Worm (Caenorhabditis elegans) whole organism, young adult: Measurements from ENCODE around the gene sri-4.

ENCODE experiments used
- B0336.3 ChIP-seq: fragments of 200-800 bp; sonication (Bioruptor generic); IDR thresholded peaks from 2 replicates; pipeline ENCODE4 v1.3.6; 2022; ENCODE audit warnings: missing genetic modification characterization, missing compliant biosample characterization
- D2030.7 ChIP-seq: fragments of 200-800 bp; sonication (Bioruptor generic); IDR thresholded peaks from 2 replicates; pipeline ENCODE4 v1.3.6; 2022; ENCODE audit warnings: missing genetic modification reagents, missing genetic modification characterization, missing compliant biosample characterization
- F22D6.2 ChIP-seq: sonication (generic microtip); optimal IDR thresholded peaks from 2 replicates; lab custom pipeline; 2016; ENCODE audit warnings: mild to moderate bottlenecking, missing genetic modification characterization, missing compliant biosample characterization
- F33H1.4 ChIP-seq: fragments of 200-800 bp; sonication (Bioruptor generic); IDR thresholded peaks from 2 replicates; pipeline ENCODE4 v1.3.6; 2022; ENCODE audit warnings: missing genetic modification reagents, missing genetic modification characterization, missing compliant biosample characterization
- F57A8.1 ChIP-seq: fragments of 200-800 bp; sonication (Bioruptor generic); optimal IDR thresholded peaks from 2 replicates; lab custom pipeline; 2018; ENCODE audit warnings: mild to moderate bottlenecking, missing genetic modification characterization, moderate library complexity, missing compliant biosample characterization
- K12H6.12 ChIP-seq: fragments of 200-800 bp; sonication (Bioruptor generic); optimal IDR thresholded peaks from 2 replicates; lab custom pipeline; 2018; ENCODE audit warnings: mild to moderate bottlenecking, missing genetic modification characterization, missing compliant biosample characterization
- Y53F4B.3 ChIP-seq: fragments of 200-800 bp; sonication (Bioruptor generic); IDR thresholded peaks from 2 replicates; pipeline ENCODE4 v1.3.6; 2022; ENCODE audit warnings: missing genetic modification reagents, missing genetic modification characterization, missing compliant biosample characterization
- Y53G8AR.9 ChIP-seq: fragments of 200-800 bp; sonication (Bioruptor generic); conservative IDR thresholded peaks from 2 replicates; pipeline ENCODE4 v1.3.6; 2022; ENCODE audit warnings: missing genetic modification reagents, missing genetic modification characterization, missing compliant biosample characterization
- Y56A3A.18 ChIP-seq: fragments of 200-800 bp; sonication (Bioruptor generic); IDR thresholded peaks from 2 replicates; pipeline ENCODE4 v1.3.6; 2022; ENCODE audit warnings: missing genetic modification reagents, missing genetic modification characterization, missing compliant biosample characterization
- Y67H2A.10 ChIP-seq: fragments of 200-800 bp; sonication (Bioruptor generic); conservative IDR thresholded peaks from 2 replicates; pipeline ENCODE4 v1.3.6; 2022; ENCODE audit warnings: missing genetic modification reagents, missing genetic modification characterization, missing compliant biosample characterization
- aptf-2 ChIP-seq: fragments of 200-800 bp; sonication (Bioruptor generic); conservative IDR thresholded peaks from 2 replicates; pipeline ENCODE4 v1.3.6; 2022; ENCODE audit warnings: missing genetic modification reagents, missing genetic modification characterization, missing compliant biosample characterization
- atf-7 ChIP-seq: sonication (generic microtip); optimal IDR thresholded peaks from 2 replicates; lab custom pipeline; 2017; ENCODE audit warnings: mild to moderate bottlenecking, missing genetic modification characterization, missing compliant biosample characterization
- athp-1 ChIP-seq: sonication (generic microtip); optimal IDR thresholded peaks from 2 replicates; lab custom pipeline; 2017; ENCODE audit warnings: mild to moderate bottlenecking, missing genetic modification characterization, missing compliant biosample characterization
- attf-3 ChIP-seq: fragments of 200-800 bp; sonication (Bioruptor generic); conservative IDR thresholded peaks from 2 replicates; pipeline ENCODE4 v1.3.6; 2022; ENCODE audit warnings: missing genetic modification reagents, missing genetic modification characterization, missing compliant biosample characterization
- attf-5 ChIP-seq: fragments of 200-800 bp; sonication (Bioruptor generic); optimal IDR thresholded peaks from 2 replicates; lab custom pipeline; 2018; ENCODE audit warnings: mild to moderate bottlenecking, missing genetic modification characterization, missing compliant biosample characterization
- bed-1 ChIP-seq: fragments of 200-800 bp; sonication (Bioruptor generic); IDR thresholded peaks from 2 replicates; pipeline ENCODE4 v1.3.6; 2022; ENCODE audit warnings: missing genetic modification reagents, missing genetic modification characterization, missing compliant biosample characterization
- bed-2 ChIP-seq: fragments of 200-800 bp; sonication (Bioruptor generic); IDR thresholded peaks from 2 replicates; pipeline ENCODE4 v1.3.6; 2022; ENCODE audit warnings: missing genetic modification reagents, missing genetic modification characterization, missing compliant biosample characterization
- cebp-2 ChIP-seq: fragments of 200-800 bp; sonication (Bioruptor generic); IDR thresholded peaks from 2 replicates; pipeline ENCODE4 v1.3.6; 2022; ENCODE audit warnings: missing genetic modification characterization, missing compliant biosample characterization
- ceh-27 ChIP-seq: fragments of 200-800 bp; sonication (Bioruptor generic); optimal IDR thresholded peaks from 2 replicates; lab custom pipeline; 2018; ENCODE audit warnings: mild to moderate bottlenecking, missing genetic modification characterization, moderate library complexity, missing compliant biosample characterization
- ceh-40 ChIP-seq: fragments of 200-800 bp; sonication (Bioruptor generic); IDR thresholded peaks from 2 replicates; pipeline ENCODE4 v1.3.6; 2022; ENCODE audit warnings: missing genetic modification characterization, missing compliant biosample characterization
- ceh-58 ChIP-seq: fragments of 200-800 bp; sonication (Bioruptor generic); IDR thresholded peaks from 2 replicates; pipeline ENCODE4 v1.3.6; 2022; ENCODE audit warnings: missing genetic modification characterization, missing compliant biosample characterization
- dox-1 ChIP-seq: fragments of 200-800 bp; sonication (Bioruptor generic); IDR thresholded peaks from 2 replicates; pipeline ENCODE4 v1.3.6; 2022; ENCODE audit warnings: missing genetic modification reagents, missing genetic modification characterization, missing compliant biosample characterization
- dpff-1 ChIP-seq: sonication (generic microtip); optimal IDR thresholded peaks from 2 replicates; lab custom pipeline; 2017; ENCODE audit warnings: mild to moderate bottlenecking, missing genetic modification characterization, missing compliant biosample characterization
- dpl-1 ChIP-seq: fragments of 150-350 bp; optimal IDR thresholded peaks from 2 replicates; lab custom pipeline; 2014; ENCODE audit warnings: missing biosample characterization, missing genetic modification reagents, missing genetic modification characterization
- gei-17 ChIP-seq: fragments of 200-800 bp; sonication (Bioruptor generic); optimal IDR thresholded peaks from 2 replicates; lab custom pipeline; 2018; ENCODE audit warnings: mild to moderate bottlenecking, missing genetic modification characterization, missing compliant biosample characterization
- hmg-1.2 ChIP-seq: fragments of 200-800 bp; sonication (Bioruptor generic); IDR thresholded peaks from 2 replicates; pipeline ENCODE4 v1.3.6; 2022; ENCODE audit warnings: missing genetic modification reagents, missing genetic modification characterization, missing compliant biosample characterization
- hrde-1 ChIP-seq: sonication (generic microtip); optimal IDR thresholded peaks from 2 replicates; lab custom pipeline; 2016; ENCODE audit warnings: missing genetic modification characterization, mild to moderate bottlenecking, missing compliant biosample characterization, moderate library complexity, missing genotype, missing genetic modification reagents, borderline replicate concordance
- lir-1 ChIP-seq: fragments of 200-800 bp; sonication (Bioruptor generic); conservative IDR thresholded peaks from 2 replicates; pipeline ENCODE4 v1.3.6; 2022; ENCODE audit warnings: missing genetic modification reagents, missing genetic modification characterization, missing compliant biosample characterization
- lsy-27 ChIP-seq: sonication (generic microtip); optimal IDR thresholded peaks from 2 replicates; lab custom pipeline; 2017; ENCODE audit warnings: missing genetic modification characterization, mild to moderate bottlenecking, missing compliant biosample characterization, antibody characterized with exemption, missing genotype, borderline replicate concordance; ENCODE audit not compliant: insufficient read depth
- madf-10 ChIP-seq: sonication (generic microtip); optimal IDR thresholded peaks from 2 replicates; lab custom pipeline; 2016; ENCODE audit warnings: mild to moderate bottlenecking, missing genetic modification characterization, missing compliant biosample characterization
- madf-3 ChIP-seq: fragments of 200-800 bp; sonication (Bioruptor generic); IDR thresholded peaks from 2 replicates; pipeline ENCODE4 v1.3.6; 2022; ENCODE audit warnings: missing genetic modification reagents, missing genetic modification characterization, missing compliant biosample characterization
- madf-8 ChIP-seq: fragments of 200-800 bp; sonication (Bioruptor generic); conservative IDR thresholded peaks from 2 replicates; pipeline ENCODE4 v1.3.6; 2022; ENCODE audit warnings: missing genetic modification reagents, missing genetic modification characterization, missing compliant biosample characterization
- mel-28 ChIP-seq: sonication (generic microtip); optimal IDR thresholded peaks from 2 replicates; lab custom pipeline; 2016; ENCODE audit warnings: borderline replicate concordance, mild to moderate bottlenecking, missing genetic modification characterization, missing compliant biosample characterization
- nfya-1 ChIP-seq: sonication (generic microtip); optimal IDR thresholded peaks from 2 replicates; lab custom pipeline; 2017; ENCODE audit warnings: antibody characterized with exemption, missing compliant biosample characterization, missing genetic modification characterization, borderline replicate concordance; ENCODE audit not compliant: insufficient read depth
- nhr-120 ChIP-seq: fragments of 200-800 bp; sonication (Bioruptor generic); IDR thresholded peaks from 2 replicates; pipeline ENCODE4 v1.3.6; 2022; ENCODE audit warnings: missing genetic modification characterization, missing compliant biosample characterization
- nhr-80 ChIP-seq: sonication (generic microtip); optimal IDR thresholded peaks from 2 replicates; lab custom pipeline; 2016; ENCODE audit warnings: missing genetic modification characterization, missing compliant biosample characterization
- nhr-90 ChIP-seq: sonication (generic microtip); optimal IDR thresholded peaks from 2 replicates; lab custom pipeline; 2016; ENCODE audit warnings: missing genotype, mild to moderate bottlenecking, missing genetic modification characterization, missing compliant biosample characterization
- pha-4 ChIP-seq: fragments of 150-350 bp; sonication (generic microtip); optimal IDR thresholded peaks from 2 replicates; lab custom pipeline; 2014; ENCODE audit warnings: missing biosample characterization, missing genetic modification reagents, missing genetic modification characterization
- rcor-1 ChIP-seq: fragments of 200-800 bp; sonication (Bioruptor generic); IDR thresholded peaks from 2 replicates; pipeline ENCODE4 v1.3.6; 2022; ENCODE audit warnings: missing genetic modification reagents, missing genetic modification characterization, missing compliant biosample characterization
- snpc-3.4 ChIP-seq: sonication (generic microtip); optimal IDR thresholded peaks from 2 replicates; lab custom pipeline; 2017; ENCODE audit warnings: missing genetic modification characterization, mild to moderate bottlenecking, missing compliant biosample characterization, antibody characterized with exemption, moderate library complexity, missing genotype, missing genetic modification reagents
- tlf-1 ChIP-seq: fragments of 200-800 bp; sonication (Bioruptor generic); optimal IDR thresholded peaks from 2 replicates; lab custom pipeline; 2018; ENCODE audit warnings: mild to moderate bottlenecking, missing genetic modification characterization, missing compliant biosample characterization
- unc-130 ChIP-seq: sonication (generic microtip); optimal IDR thresholded peaks from 2 replicates; lab custom pipeline; 2016; ENCODE audit warnings: missing genetic modification reagents, missing genetic modification characterization, missing compliant biosample characterization
- xnd-1 ChIP-seq: sonication (generic microtip); optimal IDR thresholded peaks from 2 replicates; lab custom pipeline; 2016; ENCODE audit warnings: missing genotype, missing genetic modification reagents, missing genetic modification characterization, missing compliant biosample characterization
- zim-3 ChIP-seq: sonication (generic microtip); optimal IDR thresholded peaks from 2 replicates; lab custom pipeline; 2017; ENCODE audit warnings: mild to moderate bottlenecking, missing genetic modification characterization, moderate library complexity, missing compliant biosample characterization
- ztf-3 ChIP-seq: fragments of 200-800 bp; sonication (Bioruptor generic); optimal IDR thresholded peaks from 2 replicates; lab custom pipeline; 2018; ENCODE audit warnings: mild to moderate bottlenecking, missing genetic modification characterization, missing compliant biosample characterization

The sri-4 gene

DNA sequence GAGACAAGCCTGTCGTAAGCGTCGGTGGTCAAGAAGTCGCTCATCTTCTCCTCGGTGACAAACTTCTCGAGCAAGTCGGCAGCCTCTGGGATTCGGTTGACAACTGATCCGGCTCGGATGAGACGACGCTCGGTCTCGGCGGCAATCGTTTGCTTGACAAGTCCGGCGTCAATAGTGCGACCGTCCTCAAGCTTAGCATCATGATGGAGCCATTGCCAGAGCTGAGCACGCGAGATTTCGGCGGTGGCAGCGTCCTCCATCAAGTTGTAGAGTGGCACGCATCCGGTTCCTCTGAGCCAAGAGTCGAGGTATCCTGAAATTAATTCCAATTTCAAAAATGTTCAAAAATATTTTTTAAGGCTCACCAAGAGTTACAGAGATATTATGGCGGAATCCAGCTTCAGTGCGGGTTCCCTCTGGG lies 23.7 kb upstream of the sri-4 start (continued):
- peak; percentile 22 for TF ChIP-seq snpc-3.4 (tag; lab: Kevin White, UChicago)

ce11 chrV:724946-725806 lies 23.0 kb upstream of the sri-4 start:
- no peak for TF ChIP-seq F33H1.4
- no peak for TF ChIP-seq hrde-1 (tag; lab: Kevin White, UChicago)
- TF ChIP-seq attf-5 (GFP tag; lab: Kevin White, UChicago), result no peak
- no peak for TF ChIP-seq athp-1 (tag; lab: Kevin White, UChicago)
- TF ChIP-seq dox-1 (GFP tag; lab: Robert Waterston, UW), result no peak
- TF ChIP-seq madf-10 (tag; lab: Kevin White, UChicago), result no peak
- no peak for TF ChIP-seq D2030.7
- TF ChIP-seq xnd-1, result no peak
- no peak for TF ChIP-seq gei-17 (GFP tag; lab: Kevin White, UChicago)
- TF ChIP-seq unc-130 (GFP tag; lab: Kevin White, UChicago), result no peak
- no peak for TF ChIP-seq K12H6.12 (tag; lab: Kevin White, UChicago)
- TF ChIP-seq dpl-1, result no peak
- TF ChIP-seq madf-3, result no peak
- TF ChIP-seq zim-3 (tag; lab: Kevin White, UChicago), result no peak
- peak; percentile 6 for TF ChIP-seq B0336.3
- no peak for TF ChIP-seq Y67H2A.10 (GFP tag; lab: Robert Waterston, UW)
- no peak for TF ChIP-seq attf-3 (GFP tag; lab: Robert Waterston, UW)
- TF ChIP-seq F57A8.1, result no peak
- TF ChIP-seq rcor-1 (GFP tag; lab: Robert Waterston, UW), result no peak
- no peak for TF ChIP-seq pha-4 (tag; lab: Kevin White, UChicago)
- no peak for TF ChIP-seq dpff-1
- TF ChIP-seq bed-2 (GFP tag; lab: Robert Waterston, UW), result no peak
- TF ChIP-seq nhr-90 (tag; lab: Kevin White, UChicago), result no peak
- no peak for TF ChIP-seq F22D6.2 (tag; lab: Kevin White, UChicago)
- no peak for TF ChIP-seq aptf-2 (GFP tag; lab: Robert Waterston, UW)
- 0 out of 2 replicates have a peak, but pooled peaks have one; percentile 16 for TF ChIP-seq ceh-58
- TF ChIP-seq snpc-3.4 (tag; lab: Kevin White, UChicago), result no peak
- TF ChIP-seq atf-7, result no peak
- TF ChIP-seq nhr-120 (GFP tag; lab: Robert Waterston, UW), result no peak
- TF ChIP-seq cebp-2 (GFP tag; lab: Robert Waterston, UW), result no peak
- TF ChIP-seq mel-28 (tag; lab: Kevin White, UChicago), result no peak
- TF ChIP-seq Y56A3A.18 (GFP tag; lab: Robert Waterston, UW), result no peak
- TF ChIP-seq hmg-1.2, result no peak
- TF ChIP-seq madf-8 (GFP tag; lab: Robert Waterston, UW), result no peak
- TF ChIP-seq Y53G8AR.9 (GFP tag; lab: Robert Waterston, UW), result peak; percentile 10
- TF ChIP-seq lir-1 (GFP tag; lab: Robert Waterston, UW), result no peak
- TF ChIP-seq ztf-3 (GFP tag; lab: Kevin White, UChicago), result no peak
- no peak for TF ChIP-seq ceh-27 (GFP tag; lab: Kevin White, UChicago)
- no peak for TF ChIP-seq lsy-27
- no peak for TF ChIP-seq nhr-80 (tag; lab: Kevin White, UChicago)
- no peak for TF ChIP-seq bed-1
- TF ChIP-seq Y53F4B.3 (GFP tag; lab: Robert Waterston, UW), result no peak
- no peak for TF ChIP-seq nfya-1 (tag; lab: Kevin White, UChicago)
- peak; percentile 9 for TF ChIP-seq tlf-1
- TF ChIP-seq ceh-40 (GFP tag; lab: Robert Waterston, UW), result 0 out of 2 replicates have a peak, but pooled peaks have one; percentile 5
